Worm (Caenorhabditis elegans): ENCODE results near the gene str-71.
A peak's percentile ranks its signal among the peaks of the same experiment; 100 is the strongest.

str-71 gene

ce11 chrV:15451421-15451820 is 7.6 kb downstream of the str-71 start, which contains the start of gene srw-33:
srw-33 (minus strand) TSS chrV:15451521.
- TF ChIP-seq aly-2 (tag; optimal IDR thresholded peaks at IDR 0.05) (no peak), nhr-11 (tag; optimal IDR thresholded peaks at IDR 0.05) (no peak), nhr-237 (tag; optimal IDR thresholded peaks at IDR 0.05) (no peak), fkh-10 (GFP tag; optimal IDR thresholded peaks at IDR 0.05) (no peak), dmd-6 (GFP tag; IDR thresholded peaks at IDR 0.05) (no peak), nhr-111 (GFP tag; optimal IDR thresholded peaks at IDR 0.05) (no peak), lin-39 (tag; optimal IDR thresholded peaks at IDR 0.05) (no peak), skn-1 (tag; optimal IDR thresholded peaks at IDR 0.05) (no peak), unc-62 (GFP tag; optimal IDR thresholded peaks at IDR 0.05 in 1 of 2) (no peak), unc-62 (tag; optimal IDR thresholded peaks at IDR 0.05) (no peak), F26F4.8 (GFP tag; conservative IDR thresholded peaks at IDR 0.05) (no peak), saeg-2 (GFP tag; IDR thresholded peaks at IDR 0.05) (no peak), zip-2 (tag; optimal IDR thresholded peaks at IDR 0.05) (no peak), F44E2.7 (GFP tag; IDR thresholded peaks at IDR 0.05) (no peak), spr-3 (GFP tag; optimal IDR thresholded peaks at IDR 0.05) (no peak), snpc-1.2 (GFP tag; IDR thresholded peaks at IDR 0.05) (no peak), snpc-4 (tag; optimal IDR thresholded peaks at IDR 0.05) (no peak), pqm-1 (tag; optimal IDR thresholded peaks at IDR 0.05) (no peak)

- TF ChIP-seq lir-3 (tag; optimal IDR thresholded peaks at IDR 0.05) (no peak), egl-27 (tag; optimal IDR thresholded peaks at IDR 0.05) (no peak), nhr-48 (tag; optimal IDR thresholded peaks at IDR 0.05) (no peak), zfp-2 (tag; optimal IDR thresholded peaks at IDR 0.05) (no peak), D1046.2 (GFP tag; IDR thresholded peaks at IDR 0.05) (no peak), F26F4.8 (GFP tag; conservative IDR thresholded peaks at IDR 0.05) (no peak)
Measured at ce11 chrV:15448865-15449264, 10.1 kb downstream of the str-71 start, which contains the start of gene T26H5.14. T26H5.14 (plus strand) TSS chrV:15449165.

- no peak for TF ChIP-seq daf-16 (GFP tag; optimal IDR thresholded peaks at IDR 0.05)
- peak; percentile 37 for TF ChIP-seq daf-16 (tag; optimal IDR thresholded peaks at IDR 0.05)
- TF ChIP-seq mxl-2 (GFP tag; conservative IDR thresholded peaks at IDR 0.05): no peak
- peak; percentile 21 for TF ChIP-seq pqm-1 (tag; optimal IDR thresholded peaks at IDR 0.05)
- TF ChIP-seq nhr-28 (tag; optimal IDR thresholded peaks at IDR 0.05): peak; percentile 18
- TF ChIP-seq php-3 (GFP tag; IDR thresholded peaks at IDR 0.05): peak; percentile 69; the same call in 1 of the 2 replicates
Measured at ce11 chrV:15448408-15448807, 10.6 kb downstream of the str-71 start, which contains the start of gene T26H5.4. T26H5.4 (minus strand) TSS chrV:15448701.

ce11 chrV:15445437-15445836 is 13.6 kb downstream of the str-71 start, which contains the start of gene srh-239:
srh-239 (plus strand) TSS chrV:15445737.
- TF ChIP-seq lin-1 (GFP tag; IDR thresholded peaks at IDR 0.05): no peak
- no peak for TF ChIP-seq mes-2 (tag; optimal IDR thresholded peaks at IDR 0.05; ENCODE audit: poor library complexity, severe bottlenecking)
- TF ChIP-seq daf-12 (tag; optimal IDR thresholded peaks at IDR 0.05): no peak
- TF ChIP-seq jun-1 (tag; optimal IDR thresholded peaks at IDR 0.05): no peak
- no peak for TF ChIP-seq T20F7.1 (GFP tag; optimal IDR thresholded peaks at IDR 0.05)
- no peak for TF ChIP-seq madf-5 (GFP tag; IDR thresholded peaks at IDR 0.05)
- no peak for TF ChIP-seq daf-8 (GFP tag; IDR thresholded peaks at IDR 0.05)
- TF ChIP-seq D1046.2 (GFP tag; IDR thresholded peaks at IDR 0.05): no peak
- TF ChIP-seq cey-2 (tag; optimal IDR thresholded peaks at IDR 0.05; ENCODE audit: borderline replicate concordance, insufficient read depth): no peak
- TF ChIP-seq zfp-2 (tag; optimal IDR thresholded peaks at IDR 0.05): no peak
- no peak for TF ChIP-seq F26F4.8 (GFP tag; conservative IDR thresholded peaks at IDR 0.05)
- TF ChIP-seq T26A8.4 (GFP tag; IDR thresholded peaks at IDR 0.05): no peak
- no peak for TF ChIP-seq ama-1 (optimal IDR thresholded peaks at IDR 0.05)
- no peak for TF ChIP-seq nhr-6 (tag; optimal IDR thresholded peaks at IDR 0.05)
- TF ChIP-seq lsy-2 (tag; optimal IDR thresholded peaks at IDR 0.05): no peak
- no peak for TF ChIP-seq lin-13 (GFP tag; optimal IDR thresholded peaks at IDR 0.05)
- TF ChIP-seq nhr-237 (tag; optimal IDR thresholded peaks at IDR 0.05): no peak
- TF ChIP-seq mep-1 (tag; optimal IDR thresholded peaks at IDR 0.05): no peak
- TF ChIP-seq mdl-1 (tag; optimal IDR thresholded peaks at IDR 0.05): no peak
